Fruit fly (Drosophila melanogaster): ENCODE results near the gene CG9981.
A peak's percentile ranks its signal among the peaks of the same experiment; 100 is the strongest.

CG9981 gene

DNA sequence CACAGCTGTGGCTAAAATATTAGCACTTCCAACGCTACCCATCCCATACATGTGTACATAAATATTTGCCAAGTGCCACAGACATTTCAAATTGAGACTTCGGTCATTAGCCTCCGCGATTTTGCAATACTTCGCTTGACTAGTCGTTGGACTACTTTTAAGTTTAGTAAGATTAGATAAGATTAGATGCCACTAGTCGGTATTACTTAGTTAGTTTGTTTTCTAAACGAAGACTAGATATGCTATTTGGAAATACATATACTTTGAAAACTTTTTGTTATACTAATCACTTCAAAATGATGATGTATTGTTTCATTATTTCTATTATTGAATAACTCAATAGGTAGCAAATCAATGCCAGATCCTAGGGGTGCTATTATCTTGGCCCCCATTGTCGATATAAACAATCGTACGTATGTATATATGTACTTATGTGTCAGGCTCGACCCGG lies 19.0 kb downstream of the CG9981 start (continued):
- TF ChIP-seq chn (GFP tag; optimal IDR thresholded peaks at IDR 0.05) (no peak), wek (GFP tag; optimal IDR thresholded peaks at IDR 0.05) (no peak), lov (optimal IDR thresholded peaks at IDR 0.05) (no peak), lov (GFP tag; IDR thresholded peaks at IDR 0.05) (no peak), CG5245 (GFP tag; optimal IDR thresholded peaks at IDR 0.05) (no peak), dm (GFP tag; optimal IDR thresholded peaks at IDR 0.05) (peak; percentile 3), Hey (tag; optimal IDR thresholded peaks at IDR 0.05) (no peak), CG12219 (GFP tag; optimal IDR thresholded peaks at IDR 0.05) (peak; percentile 20), CG31224 (GFP tag; IDR thresholded peaks at IDR 0.05) (0 out of 2 replicates have a peak, but pooled peaks have one; percentile 10), Elba2 (GFP tag; optimal IDR thresholded peaks at IDR 0.05) (no peak), MTF-1 (GFP tag; optimal IDR thresholded peaks at IDR 0.05; ENCODE audit: borderline replicate concordance) (no peak), z (GFP tag; IDR thresholded peaks at IDR 0.05) (no peak), CG30403 (GFP tag; optimal IDR thresholded peaks at IDR 0.05) (peak; percentile 46), CG34422 (GFP tag; IDR thresholded peaks at IDR 0.05) (no peak), caup (GFP tag; optimal IDR thresholded peaks at IDR 0.05; ENCODE audit: severe bottlenecking) (peak; percentile 72), CTCF (GFP tag; optimal IDR thresholded peaks at IDR 0.05) (no peak), Max (GFP tag; optimal IDR thresholded peaks at IDR 0.05) (peak; percentile 7), Atf6 (GFP tag; IDR thresholded peaks at IDR 0.05) (peak; percentile 51; the same call in 1 of the 2 replicates), Ada2b (GFP tag; IDR thresholded peaks at IDR 0.05) (no peak), CG30431 (GFP tag; optimal IDR thresholded peaks at IDR 0.05) (no peak), CG14710 (tag; optimal IDR thresholded peaks at IDR 0.05) (peak; percentile 3), Fer3 (tag; optimal IDR thresholded peaks at IDR 0.05) (peak; percentile 37), CG10959 (GFP tag; IDR thresholded peaks at IDR 0.05) (no peak), Vsx1 (GFP tag; optimal IDR thresholded peaks at IDR 0.05) (no peak), CG14667 (GFP tag; IDR thresholded peaks at IDR 0.05) (no peak), row (GFP tag; IDR thresholded peaks at IDR 0.05) (peak; percentile 45; the same call in 2 of the 3 replicates), CG10366 (GFP tag; IDR thresholded peaks at IDR 0.05) (no peak), ewg (GFP tag; optimal IDR thresholded peaks at IDR 0.05) (no peak), Hmr (GFP tag; optimal IDR thresholded peaks at IDR 0.05) (peak; percentile 50), CG12299 (tag; optimal IDR thresholded peaks at IDR 0.05) (no peak), CG12391 (tag; optimal IDR thresholded peaks at IDR 0.05) (peak; percentile 55), CG3281 (GFP tag; optimal IDR thresholded peaks at IDR 0.05) (peak; percentile 63), hb (GFP tag; IDR thresholded peaks at IDR 0.05; ENCODE audit: partially characterized antibody) (no peak), Fer1 (GFP tag; optimal IDR thresholded peaks at IDR 0.05) (peak; percentile 51), bbx (GFP tag; IDR thresholded peaks at IDR 0.05; ENCODE audit: partially characterized antibody) (no peak), CG10321 (GFP tag; IDR thresholded peaks at IDR 0.05) (no peak), repo (GFP tag; optimal IDR thresholded peaks at IDR 0.05) (no peak), CG17359 (tag; optimal IDR thresholded peaks at IDR 0.05) (no peak), CG9609 (GFP tag; optimal IDR thresholded peaks at IDR 0.05) (no peak), crc (GFP tag; optimal IDR thresholded peaks at IDR 0.05) (no peak), Asciz (GFP tag; optimal IDR thresholded peaks at IDR 0.05) (peak; percentile 20), Scr (GFP tag; IDR thresholded peaks at IDR 0.05; ENCODE audit: partially characterized antibody) (no peak), CG13775 (GFP tag; optimal IDR thresholded peaks at IDR 0.05) (peak; percentile 27), CG11695 (GFP tag; IDR thresholded peaks at IDR 0.05) (0 out of 3 replicates have a peak, but pooled peaks have one; percentile 31), bcd (GFP tag; optimal IDR thresholded peaks at IDR 0.05) (peak; percentile 35), HLH54F (GFP tag; optimal IDR thresholded peaks at IDR 0.05) (peak; percentile 21), br (optimal IDR thresholded peaks at IDR 0.05) (no peak), CG14965 (GFP tag; optimal IDR thresholded peaks at IDR 0.05; ENCODE audit: borderline replicate concordance) (no peak), trem (tag; optimal IDR thresholded peaks at IDR 0.05) (peak; percentile 10), sima (GFP tag; optimal IDR thresholded peaks at IDR 0.05) (no peak), lbe (GFP tag; optimal IDR thresholded peaks at IDR 0.05) (no peak), tin (GFP tag; optimal IDR thresholded peaks at IDR 0.05) (no peak)
